Fruit fly (Drosophila melanogaster) whole organism, embryonic: ENCODE measurements around the gene Mvb12.
A peak's percentile ranks its signal among the peaks of the same experiment; 100 is the strongest.

Source experiments
- Aef1 ChIP-seq: fragments of 200-800 bp; sonication (Bioruptor generic); IDR thresholded peaks from 3 replicates; pipeline ENCODE4 v1.3.6; 2022; ENCODE audit warnings: missing biosample characterization, missing genetic modification characterization
- Awh ChIP-seq: fragments of 200-800 bp; sonication (Bioruptor generic); IDR thresholded peaks from 2 replicates; pipeline ENCODE4, ENCODE4 v1.3.6; 2022; ENCODE audit warnings: missing biosample characterization, missing genetic modification characterization
- C15 ChIP-seq: fragments of 200-800 bp; sonication (Bioruptor generic); IDR thresholded peaks from 3 replicates; pipeline ENCODE4 v1.3.6; 2022; ENCODE audit warnings: missing biosample characterization, missing genetic modification characterization
- CG11085 ChIP-seq: fragments of 200-800 bp; sonication (Bioruptor generic); IDR thresholded peaks from 2 replicates; pipeline ENCODE4 v1.3.6; 2022; ENCODE audit warnings: missing biosample characterization, missing genetic modification characterization
- CG11398 ChIP-seq: fragments of 200-800 bp; sonication (Bioruptor generic); optimal IDR thresholded peaks from 2 replicates; lab custom pipeline; 2016; ENCODE audit warnings: missing biosample characterization, missing genetic modification characterization
- CG11456 ChIP-seq: fragments of 200-800 bp; sonication (Bioruptor generic); IDR thresholded peaks from 3 replicates; pipeline ENCODE4 v1.3.6; 2022; ENCODE audit warnings: missing biosample characterization, missing genetic modification characterization
- CG12219 ChIP-seq: fragments of 200-800 bp; sonication (Bioruptor generic); optimal IDR thresholded peaks from 3 replicates; lab custom pipeline; 2018; ENCODE audit warnings: missing biosample characterization, mild to moderate bottlenecking, missing genetic modification characterization
- CG12769 ChIP-seq: fragments of 200-800 bp; sonication (Bioruptor generic); optimal IDR thresholded peaks from 2 replicates; lab custom pipeline; 2019; ENCODE audit warnings: missing biosample characterization, mild to moderate bottlenecking, missing genetic modification characterization, moderate library complexity
- CG12942 ChIP-seq: fragments of 200-800 bp; sonication (Bioruptor generic); optimal IDR thresholded peaks from 3 replicates; lab custom pipeline; 2016; ENCODE audit warnings: missing biosample characterization, missing genetic modification characterization
- CG14965 ChIP-seq: fragments of 200-800 bp; sonication (Bioruptor generic); optimal IDR thresholded peaks from 2 replicates; lab custom pipeline; 2016; ENCODE audit warnings: missing biosample characterization, missing genetic modification characterization, borderline replicate concordance
- CG15514 ChIP-seq: fragments of 200-800 bp; sonication (Bioruptor generic); optimal IDR thresholded peaks from 3 replicates; lab custom pipeline; 2017; ENCODE audit warnings: missing biosample characterization, missing genetic modification characterization, mild to moderate bottlenecking, moderate library complexity, missing genetic modification reagents
- CG17186 ChIP-seq: fragments of 200-800 bp; sonication (Bioruptor generic); optimal IDR thresholded peaks from 3 replicates; lab custom pipeline; 2017; ENCODE audit warnings: missing biosample characterization, missing genetic modification reagents, missing genetic modification characterization
- CG17385 ChIP-seq: fragments of 200-800 bp; sonication (Bioruptor generic); optimal IDR thresholded peaks from 3 replicates; lab custom pipeline; 2018; ENCODE audit warnings: missing biosample characterization, mild to moderate bottlenecking, missing genetic modification characterization
- CG1832 ChIP-seq: fragments of 200-800 bp; sonication (Bioruptor generic); optimal IDR thresholded peaks from 2 replicates; lab custom pipeline; 2017; ENCODE audit warnings: missing biosample characterization, mild to moderate bottlenecking, missing genetic modification characterization, inconsistent platforms
- CG18476 ChIP-seq: fragments of 200-800 bp; sonication (Bioruptor generic); optimal IDR thresholded peaks from 2 replicates; lab custom pipeline; 2016; ENCODE audit warnings: missing biosample characterization, mild to moderate bottlenecking, missing genetic modification characterization
- CG2678 ChIP-seq: fragments of 200-800 bp; sonication (Bioruptor generic); optimal IDR thresholded peaks from 3 replicates; lab custom pipeline; 2019; ENCODE audit warnings: missing biosample characterization, mild to moderate bottlenecking, missing genetic modification characterization, moderate library complexity
- CG2889 ChIP-seq: fragments of 200-800 bp; sonication (Bioruptor generic); IDR thresholded peaks from 3 replicates; pipeline ENCODE4 v1.3.6; 2022; ENCODE audit warnings: missing biosample characterization, missing genetic modification characterization
- CG3281 ChIP-seq: fragments of 200-800 bp; sonication (Bioruptor generic); optimal IDR thresholded peaks from 3 replicates; lab custom pipeline; 2017; ENCODE audit warnings: missing biosample characterization, mild to moderate bottlenecking, missing genetic modification characterization
- CG3407 ChIP-seq: fragments of 200-800 bp; sonication (Bioruptor generic); optimal IDR thresholded peaks from 2 replicates; lab custom pipeline; 2018; ENCODE audit warnings: missing biosample characterization, mild to moderate bottlenecking, missing genetic modification characterization
- CG3995 ChIP-seq: fragments of 200-800 bp; sonication (Bioruptor generic); optimal IDR thresholded peaks from 3 replicates; lab custom pipeline; 2016; ENCODE audit warnings: missing biosample characterization, missing genetic modification characterization
- CG4328 ChIP-seq: fragments of 200-800 bp; sonication (Bioruptor generic); optimal IDR thresholded peaks from 3 replicates; lab custom pipeline; 2017; ENCODE audit warnings: missing biosample characterization, missing genetic modification reagents, missing genetic modification characterization
- CG6765 ChIP-seq: fragments of 200-800 bp; sonication (Bioruptor generic); optimal IDR thresholded peaks from 3 replicates; lab custom pipeline; 2017; ENCODE audit warnings: missing biosample characterization, mild to moderate bottlenecking, missing genetic modification characterization
- CG9609 ChIP-seq: fragments of 200-800 bp; sonication (Bioruptor generic); optimal IDR thresholded peaks from 3 replicates; lab custom pipeline; 2016; ENCODE audit warnings: missing biosample characterization, missing genetic modification characterization
- CTCF ChIP-seq: fragments of 200-800 bp; sonication (Bioruptor generic); optimal IDR thresholded peaks from 2 replicates; lab custom pipeline; 2017; ENCODE audit warnings: missing biosample characterization, mild to moderate bottlenecking, missing genetic modification characterization, moderate library complexity
- Hmr ChIP-seq: fragments of 200-800 bp; sonication (Bioruptor generic); optimal IDR thresholded peaks from 3 replicates; lab custom pipeline; 2017; ENCODE audit warnings: mild to moderate bottlenecking, missing biosample characterization, missing genetic modification reagents, missing genetic modification characterization
- Med ChIP-seq: fragments of 200-800 bp; sonication (Bioruptor generic); peaks from one replicate; lab custom pipeline; 2016; ENCODE audit warnings: missing biosample characterization, missing genetic modification characterization, mild to moderate bottlenecking, inconsistent platforms, moderate library complexity
- Nf-YA ChIP-seq: fragments of 200-800 bp; sonication (Bioruptor generic); IDR thresholded peaks from 2 replicates; pipeline ENCODE4 v1.3.6; 2022; ENCODE audit warnings: missing biosample characterization, missing genetic modification characterization
- Opbp ChIP-seq: fragments of 200-800 bp; sonication (Bioruptor generic); IDR thresholded peaks from 3 replicates; pipeline ENCODE4 v1.3.6; 2022; ENCODE audit warnings: missing biosample characterization, missing genetic modification characterization; ENCODE audit not compliant: partially characterized antibody
- Poxn ChIP-seq: fragments of 200-800 bp; sonication (Bioruptor generic); IDR thresholded peaks from 2 replicates; pipeline ENCODE4 v1.3.6; 2022; ENCODE audit warnings: missing biosample characterization, missing genetic modification characterization
- Sry-δ ChIP-seq: fragments of 200-800 bp; sonication (Bioruptor generic); optimal IDR thresholded peaks from 2 replicates; lab custom pipeline; 2016; ENCODE audit warnings: missing biosample characterization, missing genetic modification characterization
- bigmax ChIP-seq: fragments of 200-800 bp; sonication (Bioruptor generic); optimal IDR thresholded peaks from 2 replicates; lab custom pipeline; 2018; ENCODE audit warnings: missing biosample characterization, mild to moderate bottlenecking, missing genetic modification characterization
- bsh ChIP-seq, 2 experiments: fragments of 200-800 bp; sonication (Bioruptor generic); optimal IDR thresholded peaks; 2 replicates each; lab custom pipeline; 2017 to 2018; ENCODE audit warnings: mild to moderate bottlenecking in 2 of 2, missing biosample characterization in 2 of 2, missing genetic modification characterization in 2 of 2, moderate library complexity in 1 of 2
- chinmo ChIP-seq: fragments of 200-800 bp; sonication (Bioruptor generic); IDR thresholded peaks from 4 replicates; pipeline ENCODE4 v1.3.6; 2022; ENCODE audit warnings: missing biosample characterization, missing genetic modification characterization; ENCODE audit not compliant: partially characterized antibody
- corto ChIP-seq: fragments of 200-800 bp; sonication (Bioruptor generic); optimal IDR thresholded peaks from 2 replicates; lab custom pipeline; 2016; ENCODE audit warnings: missing biosample characterization, mild to moderate bottlenecking, missing genetic modification characterization, moderate library complexity
- dysf ChIP-seq: fragments of 200-800 bp; sonication (Bioruptor generic); IDR thresholded peaks from 3 replicates; pipeline ENCODE4 v1.3.6; 2022; ENCODE audit warnings: missing biosample characterization, missing genetic modification characterization
- exex ChIP-seq: fragments of 200-800 bp; sonication (Bioruptor generic); optimal IDR thresholded peaks from 4 replicates; lab custom pipeline; 2018; ENCODE audit warnings: missing biosample characterization, mild to moderate bottlenecking, missing genetic modification characterization, moderate library complexity
- ftz-f1 ChIP-seq: fragments of 200-800 bp; sonication (Bioruptor generic); optimal IDR thresholded peaks from 2 replicates; lab custom pipeline; 2016; ENCODE audit warnings: missing biosample characterization, missing genetic modification characterization
- gfzf ChIP-seq: fragments of 200-800 bp; sonication (Bioruptor generic); optimal IDR thresholded peaks from 2 replicates; lab custom pipeline; 2016; ENCODE audit warnings: missing biosample characterization, mild to moderate bottlenecking, missing genetic modification characterization, moderate library complexity
- hkb ChIP-seq, 2 experiments: fragments of 200-800 bp in 1 of 2; fragments of >200 bp in 1 of 2; sonication (Bioruptor generic) in 1 of 2; IDR thresholded peaks in 1 of 2; optimal IDR thresholded peaks in 1 of 2; 2 replicates each; pipeline versions ENCODE4 v1.3.6 to Lab custom; 2017 to 2022; ENCODE audit warnings: missing biosample characterization in 1 of 2, missing genetic modification characterization in 1 of 2
- maf-S ChIP-seq: fragments of 200-800 bp; sonication (Bioruptor generic); optimal IDR thresholded peaks from 2 replicates; lab custom pipeline; 2016; ENCODE audit warnings: missing biosample characterization, missing genetic modification characterization
- otp ChIP-seq: fragments of 200-800 bp; sonication (Bioruptor generic); IDR thresholded peaks from 3 replicates; pipeline ENCODE4, ENCODE4 v1.3.6; 2022; ENCODE audit warnings: missing biosample characterization, missing genetic modification characterization
- pfk ChIP-seq: fragments of 200-800 bp; sonication (Bioruptor generic); optimal IDR thresholded peaks from 2 replicates; lab custom pipeline; 2018; ENCODE audit warnings: missing biosample characterization, mild to moderate bottlenecking, missing genetic modification characterization, moderate library complexity
- phol ChIP-seq: fragments of 200-800 bp; sonication (Bioruptor generic); optimal IDR thresholded peaks from 3 replicates; lab custom pipeline; 2018; ENCODE audit warnings: missing biosample characterization, mild to moderate bottlenecking, missing genetic modification characterization, moderate library complexity
- row ChIP-seq: fragments of 200-800 bp; sonication (Bioruptor generic); IDR thresholded peaks from 3 replicates; pipeline ENCODE4 v1.3.6; 2022; ENCODE audit warnings: missing biosample characterization, missing genetic modification characterization
- sc ChIP-seq, 3 experiments: fragments of >200 bp in 2 of 3; fragments of 200-800 bp in 1 of 3; sonication (Bioruptor generic) in 1 of 3; optimal IDR thresholded peaks; 2 replicates in 2 of 3; 3 replicates in 1 of 3; lab custom pipeline; 2017; ENCODE audit warnings: mild to moderate bottlenecking in 1 of 3, missing biosample characterization in 1 of 3, missing genetic modification characterization in 1 of 3, missing genetic modification reagents in 1 of 3
- schlank ChIP-seq: fragments of 200-800 bp; sonication (Bioruptor generic); optimal IDR thresholded peaks from 2 replicates; lab custom pipeline; 2018; ENCODE audit warnings: missing biosample characterization, mild to moderate bottlenecking, missing genetic modification characterization
- wdn ChIP-seq: fragments of 200-800 bp; sonication (Bioruptor generic); IDR thresholded peaks from 2 replicates; pipeline ENCODE4 v1.3.6; 2022; ENCODE audit warnings: missing biosample characterization, missing genetic modification characterization
- zfh2 ChIP-seq: fragments of 200-800 bp; sonication (Bioruptor generic); optimal IDR thresholded peaks from 2 replicates; lab custom pipeline; 2016; ENCODE audit warnings: missing biosample characterization, missing genetic modification characterization

Gene Mvb12

dm6 chrX:18083528-18084365 is 17.4 kb downstream of the Mvb12 start (continued):
- TF ChIP-seq CG9609 (GFP tag; lab: Kevin White, UChicago) = no peak
- TF ChIP-seq phol (tag; lab: Kevin White, UChicago) = no peak
- no peak for TF ChIP-seq Awh
- TF ChIP-seq CG4328 (GFP tag; lab: Kevin White, UChicago) = no peak
- TF ChIP-seq CTCF = no peak
- TF ChIP-seq CG12942 = no peak
- no peak for TF ChIP-seq Sry-δ (GFP tag; lab: Kevin White, UChicago)
- no peak for TF ChIP-seq Poxn (GFP tag; lab: Robert Waterston, UW)
- no peak for TF ChIP-seq Opbp
- TF ChIP-seq corto (GFP tag; lab: Kevin White, UChicago) = no peak
- no peak for TF ChIP-seq CG3281 (GFP tag; lab: Kevin White, UChicago)
- TF ChIP-seq zfh2 (GFP tag; lab: Kevin White, UChicago) = no peak
- TF ChIP-seq CG2889 (GFP tag; lab: Robert Waterston, UW) = no peak
- TF ChIP-seq CG3995 (GFP tag; lab: Kevin White, UChicago) = no peak
- no peak for TF ChIP-seq maf-S (GFP tag; lab: Kevin White, UChicago)
- TF ChIP-seq CG6765 (GFP tag; lab: Kevin White, UChicago) = no peak
- TF ChIP-seq Aef1 = no peak
- no peak for TF ChIP-seq gfzf (GFP tag; lab: Kevin White, UChicago)
- no peak for TF ChIP-seq Nf-YA (GFP tag; lab: Robert Waterston, UW)
- TF ChIP-seq bigmax (GFP tag; lab: Kevin White, UChicago) = no peak
- TF ChIP-seq CG18476 (GFP tag; lab: Kevin White, UChicago) = no peak
- TF ChIP-seq CG15514 (GFP tag; lab: Kevin White, UChicago) = no peak
- TF ChIP-seq CG2678 (tag; lab: Kevin White, UChicago) = peak; percentile 3
- peak; percentile 54 for TF ChIP-seq Med (GFP tag; lab: Kevin White, UChicago)
- TF ChIP-seq C15 (GFP tag; lab: Robert Waterston, UW) = no peak
- TF ChIP-seq otp (GFP tag; lab: Robert Waterston, UW) = peak; percentile 59; the same call in 2 of the 3 replicates
- peak; percentile 4 for TF ChIP-seq CG12219 (GFP tag; lab: Kevin White, UChicago)
- TF ChIP-seq CG17186 = no peak
- no peak for TF ChIP-seq CG1832 (GFP tag; lab: Kevin White, UChicago)
- peak; percentile 39; the same call in 2 of the 3 replicates for TF ChIP-seq row (GFP tag; lab: Robert Waterston, UW)
- TF ChIP-seq CG14965 (GFP tag; lab: Kevin White, UChicago) = no peak
- no peak for TF ChIP-seq wdn (GFP tag; lab: Robert Waterston, UW)
- peak in 1 of 2 experiments; percentile 3 for TF ChIP-seq bsh (GFP tag; optimal IDR thresholded peaks at IDR 0.05; lab: Kevin White, UChicago)
- TF ChIP-seq Hmr (GFP tag; lab: Kevin White, UChicago) = peak; percentile 42
- no peak for TF ChIP-seq sc (optimal IDR thresholded peaks at IDR 0.05; lab: Kevin White, UChicago)
- TF ChIP-seq sc (GFP tag; optimal IDR thresholded peaks at IDR 0.05; lab: Kevin White, UChicago) = no peak
- TF ChIP-seq chinmo (GFP tag; lab: Robert Waterston, UW) = 0 out of 4 replicates have a peak, but pooled peaks have one; percentile 63
- peak; percentile 75 for TF ChIP-seq pfk (GFP tag; lab: Kevin White, UChicago)
- TF ChIP-seq CG11398 (GFP tag; lab: Kevin White, UChicago) = no peak
- no peak for TF ChIP-seq CG17385 (GFP tag; lab: Kevin White, UChicago)
- TF ChIP-seq schlank = no peak
- TF ChIP-seq dysf (GFP tag; lab: Robert Waterston, UW) = no peak
- no peak for TF ChIP-seq CG11456 (GFP tag; lab: Robert Waterston, UW)
- no peak for TF ChIP-seq CG3407 (GFP tag; lab: Kevin White, UChicago)
- no peak for TF ChIP-seq hkb (optimal IDR thresholded peaks at IDR 0.05; lab: Kevin White, UChicago)
- no peak for TF ChIP-seq hkb (GFP tag; IDR thresholded peaks at IDR 0.05; lab: Robert Waterston, UW)
- TF ChIP-seq CG12769 (tag; lab: Kevin White, UChicago) = peak; percentile 25
- no peak for TF ChIP-seq CG11085 (GFP tag; lab: Robert Waterston, UW)
- TF ChIP-seq ftz-f1 (GFP tag; lab: Kevin White, UChicago) = no peak
- TF ChIP-seq exex (tag; lab: Kevin White, UChicago) = peak; percentile 58
